Fruit fly (Drosophila melanogaster) whole organism, pupa: ENCODE results near the gene CG6295.
A peak's percentile ranks its signal among the peaks of the same experiment; 100 is the strongest.

ENCODE experiments used
- CG10348 ChIP-seq: fragments of 200-800 bp; sonication (Bioruptor generic); IDR thresholded peaks from 2 replicates; pipeline ENCODE4 v1.3.6; 2022; ENCODE audit warnings: missing biosample characterization, missing genetic modification characterization
- CG12605 ChIP-seq: fragments of 200-800 bp; sonication (Bioruptor generic); IDR thresholded peaks from 2 replicates; pipeline ENCODE4 v1.3.6; 2022; ENCODE audit warnings: missing biosample characterization, missing genetic modification characterization
- CG13204 ChIP-seq: fragments of 200-800 bp; sonication (Bioruptor generic); optimal IDR thresholded peaks from 2 replicates; lab custom pipeline; 2018; ENCODE audit warnings: missing biosample characterization, mild to moderate bottlenecking, missing genetic modification characterization, moderate library complexity
- CG14655 ChIP-seq: fragments of 200-800 bp; sonication (Bioruptor generic); optimal IDR thresholded peaks from 3 replicates; lab custom pipeline; 2017; ENCODE audit warnings: mild to moderate bottlenecking, missing biosample characterization, missing genetic modification reagents, missing genetic modification characterization
- CG15710 ChIP-seq: fragments of 200-800 bp; sonication (Bioruptor generic); optimal IDR thresholded peaks from 2 replicates; lab custom pipeline; 2018; ENCODE audit warnings: missing biosample characterization, mild to moderate bottlenecking, missing genetic modification characterization, moderate library complexity
- CG17806 ChIP-seq: fragments of 200-800 bp; sonication (Bioruptor generic); optimal IDR thresholded peaks from 2 replicates; lab custom pipeline; 2018; ENCODE audit warnings: missing biosample characterization, mild to moderate bottlenecking, missing genetic modification characterization, moderate library complexity
- CG32121 ChIP-seq: fragments of 200-800 bp; sonication (Bioruptor generic); IDR thresholded peaks from 2 replicates; pipeline ENCODE4 v1.3.6; 2022; ENCODE audit warnings: missing biosample characterization, missing genetic modification characterization
- CG34367 ChIP-seq: fragments of 200-800 bp; sonication (Bioruptor generic); optimal IDR thresholded peaks from 2 replicates; lab custom pipeline; 2018; ENCODE audit warnings: missing biosample characterization, mild to moderate bottlenecking, missing genetic modification characterization
- CG4496 ChIP-seq: fragments of 200-800 bp; sonication (Bioruptor generic); IDR thresholded peaks from 3 replicates; pipeline ENCODE4 v1.3.6; 2022; ENCODE audit warnings: missing biosample characterization, missing genetic modification characterization
- CG8159 ChIP-seq: fragments of 200-800 bp; sonication (Bioruptor generic); optimal IDR thresholded peaks from 3 replicates; lab custom pipeline; 2018; ENCODE audit warnings: missing biosample characterization, mild to moderate bottlenecking, missing genetic modification characterization, moderate library complexity
- CG8301 ChIP-seq: fragments of 200-800 bp; sonication (Bioruptor generic); optimal IDR thresholded peaks from 2 replicates; lab custom pipeline; 2018; ENCODE audit warnings: missing biosample characterization, mild to moderate bottlenecking, missing genetic modification characterization
- CG9948 ChIP-seq: fragments of 200-800 bp; sonication (Bioruptor generic); optimal IDR thresholded peaks from 2 replicates; lab custom pipeline; 2018; ENCODE audit warnings: missing biosample characterization, mild to moderate bottlenecking, missing genetic modification characterization, moderate library complexity
- D1 ChIP-seq: fragments of 200-800 bp; sonication (Bioruptor generic); optimal IDR thresholded peaks from 2 replicates; lab custom pipeline; 2018; ENCODE audit warnings: missing biosample characterization, mild to moderate bottlenecking, missing genetic modification characterization, moderate library complexity
- EcR ChIP-seq: fragments of 200-800 bp; sonication (Bioruptor generic); optimal IDR thresholded peaks from 3 replicates; lab custom pipeline; 2019; ENCODE audit warnings: missing biosample characterization, missing genetic modification characterization, mild to moderate bottlenecking, moderate library complexity, missing genetic modification reagents
- Ets98B ChIP-seq: fragments of 200-800 bp; sonication (Bioruptor generic); IDR thresholded peaks from 2 replicates; pipeline ENCODE4 v1.3.6; 2022; ENCODE audit warnings: missing biosample characterization, missing genetic modification characterization
- Pif1A ChIP-seq: fragments of 200-800 bp; sonication (Bioruptor generic); optimal IDR thresholded peaks from 3 replicates; lab custom pipeline; 2016; ENCODE audit warnings: missing biosample characterization, missing genetic modification characterization
- Pif1B ChIP-seq: fragments of 200-800 bp; sonication (Bioruptor generic); optimal IDR thresholded peaks from 3 replicates; lab custom pipeline; 2016; ENCODE audit warnings: missing biosample characterization, missing genetic modification characterization
- Snoo ChIP-seq: fragments of 200-800 bp; sonication (Bioruptor generic); optimal IDR thresholded peaks from 3 replicates; lab custom pipeline; 2017; ENCODE audit warnings: missing biosample characterization, mild to moderate bottlenecking, missing genetic modification characterization, inconsistent platforms
- fd96Ca ChIP-seq: fragments of 200-800 bp; sonication (Bioruptor generic); IDR thresholded peaks from 3 replicates; pipeline ENCODE4 v1.3.6; 2022; ENCODE audit warnings: missing biosample characterization, missing genetic modification characterization
- gl ChIP-seq: fragments of 200-800 bp; sonication (Bioruptor generic); optimal IDR thresholded peaks from 2 replicates; lab custom pipeline; 2018; ENCODE audit warnings: missing biosample characterization, mild to moderate bottlenecking, missing genetic modification characterization
- rn ChIP-seq: fragments of 200-800 bp; sonication (Bioruptor generic); IDR thresholded peaks from 2 replicates; pipeline ENCODE4 v1.3.6; 2022; ENCODE audit warnings: missing biosample characterization, missing genetic modification characterization

The CG6295 gene

dm6 chr3R:26984437-26984836 lies 22.4 kb downstream of the CG6295 start:
- TF ChIP-seq Pif1B (GFP tag; lab: Kevin White, UChicago) (no peak), Snoo (tag; lab: Kevin White, UChicago) (no peak), CG15710 (tag; lab: Kevin White, UChicago) (no peak), gl (tag; lab: Kevin White, UChicago) (no peak), rn (no peak), CG17806 (tag; lab: Kevin White, UChicago) (no peak), Ets98B (no peak), fd96Ca (GFP tag; lab: Robert Waterston, UW) (no peak), CG10348 (no peak), CG12605 (no peak), CG8301 (tag; lab: Kevin White, UChicago) (no peak), CG14655 (GFP tag; lab: Kevin White, UChicago) (no peak), EcR (GFP tag; lab: Kevin White, UChicago) (no peak), CG8159 (tag; lab: Kevin White, UChicago) (no peak), CG13204 (no peak), CG9948 (tag; lab: Kevin White, UChicago) (no peak), Pif1A (GFP tag; lab: Kevin White, UChicago) (no peak)

dm6 chr3R:26982106-26982505 lies 24.7 kb downstream of the CG6295 start:
- TF ChIP-seq CG10348 (no peak), CG12605 (no peak), CG14655 (GFP tag; lab: Kevin White, UChicago) (no peak), gl (tag; lab: Kevin White, UChicago) (no peak), EcR (GFP tag; lab: Kevin White, UChicago) (no peak), Pif1A (GFP tag; lab: Kevin White, UChicago) (no peak), fd96Ca (GFP tag; lab: Robert Waterston, UW) (no peak), CG8159 (tag; lab: Kevin White, UChicago) (no peak), CG32121 (GFP tag; lab: Robert Waterston, UW) (no peak), CG8301 (tag; lab: Kevin White, UChicago) (no peak), CG13204 (no peak), Ets98B (no peak), rn (no peak), CG4496 (GFP tag; lab: Robert Waterston, UW) (no peak), Pif1B (GFP tag; lab: Kevin White, UChicago) (no peak), CG15710 (tag; lab: Kevin White, UChicago) (no peak)

DNA sequence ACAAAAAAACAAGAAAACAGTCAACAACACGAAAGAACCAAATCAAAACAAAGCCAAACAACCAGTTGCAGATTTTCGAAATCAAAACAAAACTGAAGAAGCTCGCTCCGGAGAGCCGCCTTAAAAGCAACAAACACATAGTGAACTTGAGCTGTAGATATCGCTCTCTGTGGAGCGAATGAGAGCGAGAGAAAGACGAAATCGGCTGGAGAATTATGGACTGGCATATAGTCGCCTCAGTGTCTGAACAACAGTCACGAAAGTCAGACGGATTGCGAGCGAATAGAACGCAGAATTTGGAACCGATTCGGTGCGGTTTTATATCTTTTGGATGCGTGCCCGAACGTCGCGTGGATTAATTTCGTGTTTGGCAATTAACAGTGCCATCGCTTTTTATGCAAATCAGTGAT lies 26.6 kb downstream of the CG6295 start:
- TF ChIP-seq CG9948 (tag; lab: Kevin White, UChicago) (no peak), CG12605 (peak; percentile 59), EcR (GFP tag; lab: Kevin White, UChicago) (peak; percentile 65), CG32121 (GFP tag; lab: Robert Waterston, UW) (0 out of 2 replicates have a peak, but pooled peaks have one; percentile 17), Ets98B (peak; percentile 30; the same call in 1 of the 2 replicates)

dm6 chr3R:26978241-26978640 lies 28.6 kb downstream of the CG6295 start, which contains the start of the genes CG14253 and CG46313:
Gene CG14253, plus strand, starts transcription at chr3R:26978541.
Gene CG46313, plus strand, starts transcription at chr3R:26978541.
- TF ChIP-seq EcR (GFP tag; lab: Kevin White, UChicago) (no peak), CG10348 (no peak), CG4496 (GFP tag; lab: Robert Waterston, UW) (no peak), fd96Ca (GFP tag; lab: Robert Waterston, UW) (no peak), CG32121 (GFP tag; lab: Robert Waterston, UW) (no peak), CG13204 (no peak), CG14655 (GFP tag; lab: Kevin White, UChicago) (no peak), rn (no peak), CG9948 (tag; lab: Kevin White, UChicago) (no peak), Pif1B (GFP tag; lab: Kevin White, UChicago) (no peak), D1 (tag; lab: Kevin White, UChicago) (no peak), CG12605 (no peak), gl (tag; lab: Kevin White, UChicago) (no peak), CG17806 (tag; lab: Kevin White, UChicago) (no peak), Snoo (tag; lab: Kevin White, UChicago) (no peak), CG15710 (tag; lab: Kevin White, UChicago) (no peak), Ets98B (no peak)
- TF ChIP-seq, all 21 proteins: peak for 0

- TF ChIP-seq Snoo (tag; lab: Kevin White, UChicago) (no peak), CG12605 (no peak), CG17806 (tag; lab: Kevin White, UChicago) (no peak)
Measured at dm6 chr3R:26969743-26970142, 37.1 kb downstream of the CG6295 start.

- TF ChIP-seq CG4496 (GFP tag; lab: Robert Waterston, UW) (0 out of 3 replicates have a peak, but pooled peaks have one; percentile 40), EcR (GFP tag; lab: Kevin White, UChicago) (peak; percentile 92), CG9948 (tag; lab: Kevin White, UChicago) (peak; percentile 51), CG34367 (tag; lab: Kevin White, UChicago) (peak; percentile 0), CG14655 (GFP tag; lab: Kevin White, UChicago) (no peak), D1 (tag; lab: Kevin White, UChicago) (no peak), CG10348 (no peak), CG13204 (no peak), CG8159 (tag; lab: Kevin White, UChicago) (no peak), Pif1B (GFP tag; lab: Kevin White, UChicago) (no peak), fd96Ca (GFP tag; lab: Robert Waterston, UW) (peak; percentile 64; the same call in 1 of the 3 replicates), rn (no peak), Ets98B (no peak), CG32121 (GFP tag; lab: Robert Waterston, UW) (no peak), Pif1A (GFP tag; lab: Kevin White, UChicago) (no peak), Snoo (tag; lab: Kevin White, UChicago) (no peak), CG15710 (tag; lab: Kevin White, UChicago) (peak; percentile 38), CG8301 (tag; lab: Kevin White, UChicago) (no peak), gl (tag; lab: Kevin White, UChicago) (peak; percentile 21), CG12605 (no peak)
Measured at dm6 chr3R:26968823-26969638, 37.8 kb downstream of the CG6295 start.
